Fruit fly (Drosophila melanogaster) whole organism, wandering third instar larva: ENCODE results near the gene CG31274.
A peak's percentile ranks its signal among the peaks of the same experiment; 100 is the strongest.

Source experiments
- Abd-B ChIP-seq: fragments of >200 bp; optimal IDR thresholded peaks from 2 replicates; lab custom pipeline; 2017; ENCODE audit warnings: missing biosample characterization, missing genetic modification characterization
- CG32264 ChIP-seq: fragments of 200-800 bp; sonication (Bioruptor generic); optimal IDR thresholded peaks from 2 replicates; lab custom pipeline; 2016; ENCODE audit warnings: missing biosample characterization, missing genetic modification characterization
- CG9705 ChIP-seq: fragments of 200-800 bp; sonication (Bioruptor generic); optimal IDR thresholded peaks from 2 replicates; lab custom pipeline; 2018; ENCODE audit warnings: missing biosample characterization, mild to moderate bottlenecking, missing genetic modification characterization
- CrebA ChIP-seq: fragments of 200-800 bp; sonication (Bioruptor generic); optimal IDR thresholded peaks from 2 replicates; lab custom pipeline; 2016; ENCODE audit warnings: missing biosample characterization, mild to moderate bottlenecking, missing genetic modification characterization, borderline replicate concordance
- Dfd ChIP-seq: fragments of >200 bp; optimal IDR thresholded peaks from 2 replicates; lab custom pipeline; 2017; ENCODE audit warnings: missing biosample characterization, missing genetic modification characterization
- Dif ChIP-seq: fragments of 200-275, 200-300 bp; sonication (Bioruptor generic); optimal IDR thresholded peaks from 2 replicates; lab custom pipeline; 2018; ENCODE audit warnings: missing biosample characterization, missing genetic modification characterization; ENCODE audit not compliant: partially characterized antibody
- GATAd ChIP-seq: sonication (Bioruptor generic); optimal IDR thresholded peaks from 2 replicates; lab custom pipeline; 2016; ENCODE audit warnings: missing biosample characterization, missing genetic modification characterization
- HLH106 ChIP-seq: fragments of 200-800 bp; optimal IDR thresholded peaks from 3 replicates; lab custom pipeline; 2019; ENCODE audit warnings: missing biosample characterization, mild to moderate bottlenecking, missing genetic modification characterization, moderate library complexity
- Hnf4 ChIP-seq: fragments of 200-800 bp; sonication (Bioruptor generic); optimal IDR thresholded peaks from 2 replicates; lab custom pipeline; 2016; ENCODE audit warnings: missing biosample characterization, mild to moderate bottlenecking, missing genetic modification characterization
- Mio ChIP-seq: sonication (Bioruptor generic); optimal IDR thresholded peaks from 2 replicates; lab custom pipeline; 2016; ENCODE audit warnings: missing biosample characterization, missing genetic modification characterization
- Myc ChIP-seq: fragments of >200 bp; optimal IDR thresholded peaks from 2 replicates; lab custom pipeline; 2017
- OdsH ChIP-seq: fragments of 200-800 bp; sonication (Bioruptor generic); optimal IDR thresholded peaks from 2 replicates; lab custom pipeline; 2016; ENCODE audit warnings: missing biosample characterization, mild to moderate bottlenecking, missing genetic modification characterization
- Rel ChIP-seq, 2 experiments: fragments of 200-800 bp; sonication (Bioruptor generic) in 1 of 2; optimal IDR thresholded peaks; 2 replicates in 1 of 2; 3 replicates in 1 of 2; lab custom pipeline; 2016 to 2019; ENCODE audit warnings: mild to moderate bottlenecking in 2 of 2, missing biosample characterization in 2 of 2, missing genetic modification characterization in 2 of 2, moderate library complexity in 1 of 2
- Sp1 ChIP-seq: fragments of 200-800 bp; sonication (Bioruptor generic); optimal IDR thresholded peaks from 3 replicates; lab custom pipeline; 2019; ENCODE audit warnings: missing biosample characterization, mild to moderate bottlenecking, missing genetic modification characterization, moderate library complexity
- Vsx2 ChIP-seq: fragments of 200-300, 225-300 bp; sonication (Bioruptor generic); optimal IDR thresholded peaks from 2 replicates; lab custom pipeline; 2018; ENCODE audit warnings: missing biosample characterization, missing genetic modification characterization; ENCODE audit not compliant: partially characterized antibody
- br ChIP-seq: fragments of 200-800 bp; sonication (Bioruptor generic); optimal IDR thresholded peaks from 2 replicates; lab custom pipeline; 2016; ENCODE audit warnings: missing biosample characterization, missing genetic modification characterization
- dl ChIP-seq, 2 experiments: fragments of 175-275, 200-275 bp in 1 of 2; fragments of 200-275 bp in 1 of 2; sonication (Bioruptor generic); optimal IDR thresholded peaks; lab custom pipeline; 2018; ENCODE audit warnings: mild to moderate bottlenecking in 2 of 2, missing biosample characterization in 2 of 2, missing genetic modification characterization in 2 of 2, moderate library complexity in 2 of 2; ENCODE audit not compliant: partially characterized antibody in 2 of 2, insufficient read depth in 1 of 2
- dmrt93B ChIP-seq: fragments of 200-800 bp; sonication (Bioruptor generic); optimal IDR thresholded peaks from 2 replicates; lab custom pipeline; 2018; ENCODE audit warnings: missing biosample characterization, mild to moderate bottlenecking, missing genetic modification characterization
- dsf ChIP-seq: sonication (Bioruptor generic); optimal IDR thresholded peaks from 2 replicates; lab custom pipeline; 2016; ENCODE audit warnings: missing biosample characterization, missing genetic modification characterization, borderline replicate concordance
- foxo ChIP-seq, 2 experiments: fragments of 200-800 bp; sonication (Bioruptor generic); optimal IDR thresholded peaks; 2 replicates in 1 of 2; 3 replicates in 1 of 2; lab custom pipeline; 2016 to 2017; ENCODE audit warnings: missing biosample characterization in 2 of 2, missing genetic modification characterization in 2 of 2
- fru ChIP-seq: fragments of 200-800 bp; sonication (Bioruptor generic); optimal IDR thresholded peaks from 3 replicates; lab custom pipeline; 2016; ENCODE audit warnings: missing biosample characterization, mild to moderate bottlenecking, missing genetic modification characterization
- lola ChIP-seq: fragments of >200 bp; optimal IDR thresholded peaks from 2 replicates; lab custom pipeline; 2017; ENCODE audit warnings: missing biosample characterization, missing genetic modification characterization
- pan ChIP-seq: fragments of >200 bp; optimal IDR thresholded peaks from 2 replicates; lab custom pipeline; 2017
- rgr ChIP-seq: fragments of 200-800 bp; sonication (Bioruptor generic); optimal IDR thresholded peaks from 3 replicates; lab custom pipeline; 2016; ENCODE audit warnings: missing biosample characterization, mild to moderate bottlenecking, missing genetic modification characterization
- sage ChIP-seq: fragments of 200-800 bp; sonication (Bioruptor generic); optimal IDR thresholded peaks from 2 replicates; lab custom pipeline; 2016; ENCODE audit warnings: missing biosample characterization, mild to moderate bottlenecking, missing genetic modification characterization
- sv ChIP-seq: fragments of 200-800 bp; sonication (Bioruptor generic); optimal IDR thresholded peaks from 3 replicates; lab custom pipeline; 2016; ENCODE audit warnings: missing biosample characterization, missing genetic modification characterization
- tai ChIP-seq: sonication (Bioruptor generic); optimal IDR thresholded peaks from 2 replicates; lab custom pipeline; 2016; ENCODE audit warnings: missing biosample characterization, missing genetic modification characterization
- woc ChIP-seq: sonication (Bioruptor generic); optimal IDR thresholded peaks from 2 replicates; lab custom pipeline; 2016; ENCODE audit warnings: missing biosample characterization, mild to moderate bottlenecking, missing genetic modification characterization

The CG31274 gene

dm6 chr3R:16969361-16970355 is 23.2 kb upstream of the CG31274 start:
- no peak for TF ChIP-seq Dif (GFP tag; lab: Kevin White, UChicago)
- TF ChIP-seq CG9705 (GFP tag; lab: Kevin White, UChicago) = peak; percentile 44
- peak; percentile 69 for TF ChIP-seq HLH106
- peak; percentile 35 for TF ChIP-seq OdsH (GFP tag; lab: Kevin White, UChicago)
- TF ChIP-seq Abd-B (GFP tag; lab: Kevin White, UChicago) = no peak
- peak; percentile 64 for TF ChIP-seq woc (GFP tag; lab: Kevin White, UChicago)
- no peak for TF ChIP-seq Sp1 (GFP tag; lab: Kevin White, UChicago)
- peak; percentile 14 for TF ChIP-seq Hnf4 (GFP tag; lab: Kevin White, UChicago)
- no peak for TF ChIP-seq tai (GFP tag; lab: Kevin White, UChicago)
- peak; percentile 38 for TF ChIP-seq sv (GFP tag; lab: Kevin White, UChicago)
- TF ChIP-seq Myc (lab: Kevin White, UChicago) = peak; percentile 93
- TF ChIP-seq Vsx2 (GFP tag; lab: Kevin White, UChicago) = peak; percentile 52
- TF ChIP-seq pan (lab: Kevin White, UChicago) = no peak

dm6 chr3R:16972136-16972535 is 20.7 kb upstream of the CG31274 start, which contains the start of gene Abd-B:
Gene Abd-B (minus strand): TSS chr3R:16972236.
- TF ChIP-seq GATAd (GFP tag; lab: Kevin White, UChicago) = no peak
- no peak for TF ChIP-seq Rel (GFP tag; optimal IDR thresholded peaks at IDR 0.05; lab: Kevin White, UChicago)
- TF ChIP-seq Rel (tag; optimal IDR thresholded peaks at IDR 0.05; lab: Kevin White, UChicago) = no peak
- no peak for TF ChIP-seq rgr (GFP tag; lab: Kevin White, UChicago)
- TF ChIP-seq CrebA = no peak
- no peak for TF ChIP-seq br (GFP tag; lab: Kevin White, UChicago)
- TF ChIP-seq pan (lab: Kevin White, UChicago) = no peak
- no peak for TF ChIP-seq CG32264
- no peak for TF ChIP-seq OdsH (GFP tag; lab: Kevin White, UChicago)
- TF ChIP-seq foxo (GFP tag; optimal IDR thresholded peaks at IDR 0.05; lab: Kevin White, UChicago) = no peak
- TF ChIP-seq fru (GFP tag; lab: Kevin White, UChicago) = no peak
- TF ChIP-seq dsf (GFP tag; lab: Kevin White, UChicago) = no peak
- TF ChIP-seq woc (GFP tag; lab: Kevin White, UChicago) = no peak
- TF ChIP-seq tai (GFP tag; lab: Kevin White, UChicago) = no peak
- TF ChIP-seq Dif (GFP tag; lab: Kevin White, UChicago) = no peak
- no peak for TF ChIP-seq sage (GFP tag; lab: Kevin White, UChicago)

DNA sequence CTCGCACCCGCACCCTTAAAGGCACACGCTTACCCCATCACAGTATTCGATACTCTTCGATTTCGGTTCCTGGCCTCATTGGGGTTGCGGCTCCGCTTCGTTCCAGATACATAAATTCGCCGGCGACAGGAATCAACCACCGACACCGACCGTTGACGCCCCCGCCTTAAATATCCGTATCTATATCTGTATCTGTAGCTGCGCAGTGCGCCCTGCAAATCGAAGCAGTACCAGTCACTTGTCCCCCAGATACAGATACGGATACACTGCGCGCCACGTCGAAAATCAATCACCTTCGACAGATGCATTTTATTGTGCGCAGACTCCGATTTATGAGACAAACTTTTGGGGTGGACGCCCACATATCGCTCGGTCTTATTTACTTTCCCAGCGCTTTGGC is 20.2 kb upstream of the CG31274 start:
- TF ChIP-seq dl (GFP tag; optimal IDR thresholded peaks at IDR 0.05; lab: Kevin White, UChicago; ENCODE audit: insufficient read depth in 1 of 2, partially characterized antibody in 2 of 2) = no peak
- no peak for TF ChIP-seq rgr (GFP tag; lab: Kevin White, UChicago)
- no peak for TF ChIP-seq dmrt93B (GFP tag; lab: Kevin White, UChicago)
- TF ChIP-seq woc (GFP tag; lab: Kevin White, UChicago) = no peak
- no peak for TF ChIP-seq lola (GFP tag; lab: Kevin White, UChicago)
- no peak for TF ChIP-seq Abd-B (GFP tag; lab: Kevin White, UChicago)
- no peak for TF ChIP-seq br (GFP tag; lab: Kevin White, UChicago)
- no peak for TF ChIP-seq Dif (GFP tag; lab: Kevin White, UChicago)
- no peak for TF ChIP-seq Dfd (GFP tag; lab: Kevin White, UChicago)
- TF ChIP-seq CG32264 = no peak

dm6 chr3R:16974904-16975303 is 17.9 kb upstream of the CG31274 start, which contains the start of gene VhaM9.7-d:
Gene VhaM9.7-d (plus strand): TSS chr3R:16975204.
- TF ChIP-seq Mio = no peak
